Fruit fly (Drosophila melanogaster) Kc167 (cell line): ENCODE data around the gene bigmax.

Experiments used
- Myc ChIP-seq: fragments of >200 bp; optimal IDR thresholded peaks from 2 replicates; lab custom pipeline; 2017; ENCODE audit warnings: missing external identifiers
- ttk ChIP-seq: sonication (Bioruptor generic); optimal IDR thresholded peaks from 2 replicates; lab custom pipeline; 2017; ENCODE audit warnings: missing external identifiers

DNA sequence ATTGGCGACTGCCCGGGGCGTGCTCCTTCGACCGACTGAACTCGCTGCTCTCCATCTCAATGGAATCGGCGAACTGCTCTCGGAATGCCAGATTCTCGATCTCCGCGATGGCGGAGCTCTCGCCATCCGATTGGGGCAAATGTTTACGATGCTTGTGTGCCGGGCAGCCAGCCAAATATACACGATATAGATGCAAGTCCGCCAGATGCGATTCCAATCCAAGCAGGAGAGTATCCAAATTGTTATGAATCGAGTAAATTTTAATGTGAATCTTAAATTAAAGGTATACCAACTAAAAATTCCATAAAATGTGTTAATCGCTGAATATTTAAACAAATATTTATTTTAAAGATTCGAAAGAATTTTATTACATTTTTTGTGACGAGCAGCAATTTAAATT is 40.4 kb downstream of the bigmax start, which contains the start of gene CG5984:
- TF ChIP-seq Myc (lab: Kevin White, UChicago) (no peak), ttk (no peak)
